Worm (Caenorhabditis elegans) whole organism, midembryonic: ENCODE data around the gene ctf-4.

Experiments
- flt-1 ChIP-seq: fragments of 200-800 bp; sonication (Bioruptor generic); IDR thresholded peaks from 2 replicates; pipeline ENCODE4 v1.3.6; 2022; ENCODE audit warnings: missing genetic modification characterization, missing compliant biosample characterization
- klf-2 ChIP-seq: fragments of 200-800 bp; sonication (Bioruptor generic); conservative IDR thresholded peaks from 2 replicates; pipeline ENCODE4 v1.3.6; 2022; ENCODE audit warnings: missing genetic modification reagents, missing genetic modification characterization, missing compliant biosample characterization
- med-1 ChIP-seq: sonication (generic microtip); optimal IDR thresholded peaks from 2 replicates; lab custom pipeline; 2017; ENCODE audit warnings: missing genetic modification characterization, mild to moderate bottlenecking, missing compliant biosample characterization, antibody characterized with exemption, missing genetic modification reagents; ENCODE audit not compliant: insufficient read depth
- tab-1 ChIP-seq: fragments of 200-800 bp; sonication (Bioruptor generic); IDR thresholded peaks from 2 replicates; pipeline ENCODE4 v1.3.6; 2022; ENCODE audit warnings: missing genetic modification characterization, missing compliant biosample characterization
- ztf-23 ChIP-seq: fragments of 200-800 bp; sonication (Bioruptor generic); IDR thresholded peaks from 2 replicates; pipeline ENCODE4 v1.3.6; 2022; ENCODE audit warnings: missing genetic modification reagents, missing genetic modification characterization, missing compliant biosample characterization

- no peak for TF ChIP-seq flt-1 (GFP tag; lab: Robert Waterston, UW)
- no peak for TF ChIP-seq med-1 (GFP tag; lab: Kevin White, UChicago)
- TF ChIP-seq ztf-23, result no peak
- TF ChIP-seq klf-2, result no peak
- TF ChIP-seq tab-1 (GFP tag; lab: Robert Waterston, UW), result no peak
Measured at ce11 chrV:10944903-10945302, 20.4 kb downstream of the ctf-4 start.
